Worm (Caenorhabditis elegans): ENCODE data around the gene C24H11.2.

ce11 chrIII:11808818-11809217 lies 16.7 kb upstream of the C24H11.2 start, which contains the start of gene C18D11.9:
- no peak for TF ChIP-seq lsy-2 (tag; optimal IDR thresholded peaks at IDR 0.05)
- TF ChIP-seq elt-1 (tag; optimal IDR thresholded peaks at IDR 0.05; ENCODE audit: borderline replicate concordance, insufficient read depth): no peak
- no peak for TF ChIP-seq ceh-39 (tag; optimal IDR thresholded peaks at IDR 0.05)
- TF ChIP-seq ces-1 (GFP tag; optimal IDR thresholded peaks at IDR 0.05): no peak
- TF ChIP-seq snpc-4 (tag; optimal IDR thresholded peaks at IDR 0.05): no peak
- no peak for TF ChIP-seq pha-4 (tag; optimal IDR thresholded peaks at IDR 0.05)
- no peak for TF ChIP-seq lin-13 (tag; optimal IDR thresholded peaks at IDR 0.05)
- TF ChIP-seq ztf-11 (tag; optimal IDR thresholded peaks at IDR 0.05): no peak
- no peak for TF ChIP-seq nhr-28 (tag; optimal IDR thresholded peaks at IDR 0.05)
- no peak for TF ChIP-seq sem-2 (GFP tag; optimal IDR thresholded peaks at IDR 0.05)
- TF ChIP-seq ham-2 (GFP tag; optimal IDR thresholded peaks at IDR 0.05): no peak

Data from whole organism, mixed stage, embryonic.